Fruit fly (Drosophila melanogaster) Kc167 (cell line): ENCODE data around the gene Rab3GAP1.

Experiments
- Myc ChIP-seq: fragments of >200 bp; optimal IDR thresholded peaks from 2 replicates; lab custom pipeline; 2017; ENCODE audit warnings: missing external identifiers
- Sin3A ChIP-seq: fragments of >200 bp; optimal IDR thresholded peaks from 2 replicates; lab custom pipeline; 2018; ENCODE audit warnings: missing external identifiers
- h ChIP-seq: fragments of >200 bp; optimal IDR thresholded peaks from 3 replicates; lab custom pipeline; 2018; ENCODE audit warnings: missing external identifiers
- insv ChIP-seq: fragments of >200 bp; optimal IDR thresholded peaks from 3 replicates; lab custom pipeline; 2018; ENCODE audit warnings: missing external identifiers
- psq ChIP-seq: fragments of >200 bp; optimal IDR thresholded peaks from 2 replicates; lab custom pipeline; 2017; ENCODE audit warnings: missing external identifiers
- ttk ChIP-seq: sonication (Bioruptor generic); optimal IDR thresholded peaks from 2 replicates; lab custom pipeline; 2017; ENCODE audit warnings: missing external identifiers

dm6 chr2L:1568631-1569030 lies 42.3 kb downstream of the Rab3GAP1 start:
- TF ChIP-seq insv (lab: Kevin White, UChicago): no peak
- no peak for TF ChIP-seq h
- no peak for TF ChIP-seq psq (lab: Kevin White, UChicago)
- TF ChIP-seq Sin3A (lab: Kevin White, UChicago): no peak
- TF ChIP-seq Myc (lab: Kevin White, UChicago): no peak
- TF ChIP-seq ttk: no peak
